Fruit fly (Drosophila melanogaster) S2 (cell line): ENCODE data around the gene CG9297.

Source experiments
- CG8478 ChIP-seq: fragments of >200 bp; optimal IDR thresholded peaks from 2 replicates; lab custom pipeline; 2018
- CTCF ChIP-seq, 2 experiments: fragments of >200 bp; optimal IDR thresholded peaks; 2 replicates each; lab custom pipeline; 2018

Gene CG9297

DNA sequence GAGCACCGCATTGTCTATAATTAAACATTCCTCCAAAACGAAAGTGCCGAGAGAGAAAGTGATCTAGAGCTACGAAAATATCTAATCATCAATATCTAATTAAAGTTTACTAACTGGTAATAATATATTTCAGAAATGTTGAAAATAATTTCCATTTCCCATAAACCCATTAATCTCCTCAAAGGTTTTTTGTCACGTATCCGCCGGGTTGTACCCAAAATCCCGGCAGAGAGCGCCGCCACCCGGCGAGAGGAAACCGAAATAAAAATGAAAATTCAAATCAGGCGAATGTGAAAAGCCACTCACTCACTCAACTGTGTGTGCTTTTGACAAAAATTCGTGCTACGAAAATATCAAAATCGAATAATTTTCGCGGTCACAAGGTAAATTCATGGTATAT lies at the start of gene CG9297:
TSS of gene CG9297 (plus strand) at position 301 of the 400 bp plus-strand sequence.
- TF ChIP-seq CG8478 (lab: Kevin White, UChicago): no peak
- no peak for TF ChIP-seq CTCF (optimal IDR thresholded peaks at IDR 0.05; lab: Kevin White, UChicago)

DNA sequence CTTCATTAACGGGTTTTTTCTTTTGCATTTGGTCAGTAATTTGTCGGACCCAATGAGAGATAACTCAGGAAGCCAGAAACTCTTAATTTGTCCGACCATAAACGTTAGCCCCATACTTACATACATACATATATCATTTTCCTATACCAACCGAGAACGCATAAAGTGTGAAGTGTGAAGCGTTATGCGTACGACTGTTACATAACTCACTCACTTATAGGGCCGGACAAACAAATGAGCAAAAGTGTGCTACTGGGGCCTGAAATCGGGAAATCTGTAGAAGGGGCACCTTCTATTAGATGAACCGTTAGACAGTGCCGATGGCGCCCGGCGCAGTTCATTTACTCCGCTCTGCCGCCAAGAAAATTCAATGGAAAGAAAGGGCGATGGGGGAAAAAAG lies 49.3 kb upstream of the CG9297 start:
- TF ChIP-seq CG8478 (lab: Kevin White, UChicago) (no peak), CTCF (optimal IDR thresholded peaks at IDR 0.05; lab: Kevin White, UChicago) (no peak)

- TF ChIP-seq CG8478 (lab: Kevin White, UChicago) (no peak), CTCF (optimal IDR thresholded peaks at IDR 0.05; lab: Kevin White, UChicago) (no peak)
These were observed 48.8 kb upstream of the CG9297 start for dm6 chr3R:13722451-13722850.

DNA sequence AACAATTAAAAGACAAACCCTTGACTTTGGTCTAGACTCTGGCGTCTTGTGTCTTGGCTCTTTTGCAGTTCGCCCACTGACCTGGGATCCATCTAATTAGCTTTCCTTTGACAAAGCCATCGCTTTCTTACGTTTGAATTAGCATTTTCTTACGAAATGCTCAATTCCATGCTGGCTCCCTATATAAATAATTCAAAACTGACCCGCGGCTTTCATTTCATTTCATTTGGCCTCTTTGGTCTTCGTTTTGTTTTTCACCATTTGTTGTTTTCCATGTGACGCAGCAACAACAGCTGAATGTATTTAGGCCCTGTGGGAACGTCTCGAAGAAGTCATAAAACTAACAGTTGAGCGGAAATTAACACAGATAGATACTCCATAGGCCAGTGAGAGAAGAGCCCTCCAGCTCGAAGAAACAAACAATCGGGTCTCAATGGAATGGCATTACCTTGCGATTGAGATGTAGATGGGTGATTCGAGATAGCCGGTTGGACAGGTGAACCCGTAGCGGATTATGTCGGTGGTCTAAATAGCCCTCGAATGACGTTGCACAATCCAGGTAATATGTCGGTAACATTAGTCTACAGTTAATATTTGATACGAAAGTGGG lies 47.2 kb upstream of the CG9297 start:
- TF ChIP-seq CTCF (optimal IDR thresholded peaks at IDR 0.05; lab: Kevin White, UChicago) (no peak), CG8478 (lab: Kevin White, UChicago) (no peak)

- no peak for TF ChIP-seq CTCF (optimal IDR thresholded peaks at IDR 0.05; lab: Kevin White, UChicago)
- TF ChIP-seq CG8478 (lab: Kevin White, UChicago): no peak
These were observed 44.5 kb upstream of the CG9297 start for dm6 chr3R:13726795-13727194.

dm6 chr3R:13728897-13729296 lies 42.4 kb upstream of the CG9297 start:
- no peak for TF ChIP-seq CG8478 (lab: Kevin White, UChicago)
- no peak for TF ChIP-seq CTCF (optimal IDR thresholded peaks at IDR 0.05; lab: Kevin White, UChicago)

- no peak for TF ChIP-seq CG8478 (lab: Kevin White, UChicago)
- TF ChIP-seq CTCF (optimal IDR thresholded peaks at IDR 0.05; lab: Kevin White, UChicago): no peak
These were observed 41.3 kb upstream of the CG9297 start for dm6 chr3R:13730005-13730404.

dm6 chr3R:13735304-13735898 lies 35.9 kb upstream of the CG9297 start:
- no peak for TF ChIP-seq CTCF (optimal IDR thresholded peaks at IDR 0.05; lab: Kevin White, UChicago)
- TF ChIP-seq CG8478 (lab: Kevin White, UChicago): no peak

dm6 chr3R:13746066-13746673 lies 25.1 kb upstream of the CG9297 start:
- TF ChIP-seq CTCF (optimal IDR thresholded peaks at IDR 0.05; lab: Kevin White, UChicago): no peak

- no peak for TF ChIP-seq CG8478 (lab: Kevin White, UChicago)
- no peak for TF ChIP-seq CTCF (optimal IDR thresholded peaks at IDR 0.05; lab: Kevin White, UChicago)
These were observed 9.7 kb upstream of the CG9297 start for dm6 chr3R:13761563-13761962.

- TF ChIP-seq CG8478 (lab: Kevin White, UChicago) (no peak), CTCF (optimal IDR thresholded peaks at IDR 0.05; lab: Kevin White, UChicago) (no peak)
These were observed 6.3 kb upstream of the CG9297 start for dm6 chr3R:13765001-13765400.

- TF ChIP-seq CG8478 (lab: Kevin White, UChicago) (no peak), CTCF (optimal IDR thresholded peaks at IDR 0.05; lab: Kevin White, UChicago) (no peak)
These were observed 5.8 kb upstream of the CG9297 start, which contains the start of gene CG9312 for dm6 chr3R:13765456-13765855. Gene CG9312, plus strand, starts transcription at chr3R:13765756.

dm6 chr3R:13767239-13767638 lies 4.1 kb upstream of the CG9297 start, which contains the start of gene Cht5:
Gene Cht5, plus strand, starts transcription at chr3R:13767549.
- TF ChIP-seq CTCF (optimal IDR thresholded peaks at IDR 0.05; lab: Kevin White, UChicago): no peak
- TF ChIP-seq CG8478 (lab: Kevin White, UChicago): no peak

- TF ChIP-seq CG8478 (lab: Kevin White, UChicago) (no peak), CTCF (optimal IDR thresholded peaks at IDR 0.05; lab: Kevin White, UChicago) (no peak)
These were observed 2.1 kb downstream of the CG9297 start for dm6 chr3R:13773350-13773749.

DNA sequence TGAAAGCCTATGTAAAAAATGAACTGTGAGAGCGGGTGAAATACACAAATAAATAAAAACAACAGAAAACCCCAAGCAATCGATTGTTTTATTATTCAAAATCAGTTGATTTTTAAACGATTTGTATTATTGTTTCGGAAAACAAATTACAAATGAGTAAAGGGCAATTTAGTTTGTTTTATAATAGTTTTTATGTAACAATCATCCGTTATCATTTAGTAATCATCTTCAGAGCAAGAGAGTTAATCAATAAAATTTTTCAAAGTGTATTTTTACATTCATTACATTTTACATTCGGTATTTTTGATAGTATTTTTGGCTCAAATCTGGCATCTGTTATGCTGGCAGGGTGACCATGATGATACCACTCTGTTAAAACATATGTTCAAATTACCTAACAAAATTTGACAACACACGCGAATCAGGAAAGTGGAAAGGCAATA lies 8.0 kb downstream of the CG9297 start, which contains the start of the genes CG42375 and CG9288:
TSS of gene CG42375 (plus strand) at position 384 of the 443 bp plus-strand sequence.
TSS of gene CG9288 (plus strand) at position 384 of the 443 bp plus-strand sequence.
- TF ChIP-seq CTCF (optimal IDR thresholded peaks at IDR 0.05; lab: Kevin White, UChicago) (no peak), CG8478 (lab: Kevin White, UChicago) (no peak)
